Worm (Caenorhabditis elegans): ENCODE measurements around the gene srw-12.
"Not testable (repeated sequence)": the region's sequence is repeated elsewhere in the genome, so short reads cannot be mapped to it uniquely, and the experiment has no call there.

The srw-12 gene

ce11 chrV:15262336-15262735, 23.9 kb upstream of the srw-12 start, which contains the start of gene M01B2.10:
Gene M01B2.10 (minus strand): TSS chrV:15262436.
- TF ChIP-seq nhr-67, fos-1, mdl-1 (tag; optimal IDR thresholded peaks at IDR 0.05): not testable (repeated sequence)

DNA sequence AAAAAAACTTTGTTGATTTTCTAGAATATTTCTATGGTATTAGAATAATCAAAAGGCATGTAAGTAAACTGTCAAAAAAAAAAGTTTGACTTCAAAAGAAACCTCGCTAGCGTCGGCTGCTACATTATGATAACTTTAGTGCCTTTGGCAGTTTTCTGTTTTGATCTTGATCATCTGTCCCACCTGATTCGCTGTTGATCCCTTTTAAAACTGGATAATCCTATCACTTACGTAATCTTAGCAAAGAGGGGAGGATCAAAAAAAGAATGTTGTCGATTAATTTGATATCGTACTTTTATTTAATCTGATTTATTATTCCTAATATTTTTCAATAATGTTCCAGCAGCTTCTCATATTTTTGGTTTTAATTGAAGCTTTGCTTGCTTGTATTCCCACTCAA, 21.5 kb upstream of the srw-12 start, which contains the start of gene M01B2.8:
Gene M01B2.8, plus strand, starts transcription at position 301 of the 400 bp plus-strand sequence.
- TF ChIP-seq nhr-237 (tag; optimal IDR thresholded peaks at IDR 0.05): no peak
- TF ChIP-seq nhr-12 (tag; optimal IDR thresholded peaks at IDR 0.05): no peak
- TF ChIP-seq nfya-1 (tag; optimal IDR thresholded peaks at IDR 0.05; ENCODE audit: insufficient read depth): no peak
- TF ChIP-seq nhr-25 (tag; optimal IDR thresholded peaks at IDR 0.05): no peak
- no peak for TF ChIP-seq ZK546.5 (tag; optimal IDR thresholded peaks at IDR 0.05)
- no peak for TF ChIP-seq ztf-11 (tag; optimal IDR thresholded peaks at IDR 0.05)
- no peak for TF ChIP-seq hmg-11 (tag; optimal IDR thresholded peaks at IDR 0.05)
- no peak for TF ChIP-seq lin-15B (tag; optimal IDR thresholded peaks at IDR 0.05)
- TF ChIP-seq pqm-1 (tag; optimal IDR thresholded peaks at IDR 0.05): no peak
- no peak for TF ChIP-seq mdl-1 (tag; optimal IDR thresholded peaks at IDR 0.05)
- no peak for TF ChIP-seq unc-62 (GFP tag; optimal IDR thresholded peaks at IDR 0.05)
- no peak for TF ChIP-seq sea-2 (GFP tag; optimal IDR thresholded peaks at IDR 0.05)
- TF ChIP-seq R02D3.7 (tag; optimal IDR thresholded peaks at IDR 0.05): no peak
- no peak for TF ChIP-seq fos-1 (tag; optimal IDR thresholded peaks at IDR 0.05)
- no peak for TF ChIP-seq ceh-82 (tag; optimal IDR thresholded peaks at IDR 0.05)
- TF ChIP-seq ceh-9 (tag; optimal IDR thresholded peaks at IDR 0.05): no peak
- no peak for TF ChIP-seq elt-1 (tag; optimal IDR thresholded peaks at IDR 0.05)
- no peak for TF ChIP-seq lsy-12 (tag; optimal IDR thresholded peaks at IDR 0.05)
- TF ChIP-seq nhr-11 (tag; optimal IDR thresholded peaks at IDR 0.05): no peak

DNA sequence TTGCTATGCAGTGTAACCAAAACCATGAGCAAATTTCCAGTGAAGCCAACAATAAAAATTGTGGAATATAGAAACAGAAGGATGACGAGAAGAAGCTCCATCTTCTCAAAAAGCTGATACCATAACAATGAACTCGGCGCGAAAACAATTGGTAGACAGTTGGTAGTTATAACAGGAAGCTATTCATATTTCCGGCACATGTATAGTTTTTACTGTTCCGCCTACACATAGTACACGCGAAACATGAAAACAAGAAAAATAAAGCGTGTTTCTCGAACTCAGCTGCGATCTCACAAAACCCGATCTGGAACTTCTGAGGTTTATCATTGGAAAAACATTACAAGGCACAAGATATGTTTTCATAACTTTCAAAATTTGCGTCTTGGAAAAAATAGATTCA, 20.6 kb upstream of the srw-12 start, which contains the start of gene srsx-37:
Gene srsx-37, minus strand, starts transcription at position 101 of the 400 bp plus-strand sequence.
- TF ChIP-seq egl-5 (tag; optimal IDR thresholded peaks at IDR 0.05): no peak
- TF ChIP-seq mml-1 (tag; optimal IDR thresholded peaks at IDR 0.05): no peak
- TF ChIP-seq nhr-67 (tag; optimal IDR thresholded peaks at IDR 0.05): no peak
- no peak for TF ChIP-seq ztf-11 (tag; optimal IDR thresholded peaks at IDR 0.05)
- no peak for TF ChIP-seq ZK546.5 (tag; optimal IDR thresholded peaks at IDR 0.05)
- TF ChIP-seq elt-2 (tag; optimal IDR thresholded peaks at IDR 0.05): no peak
- no peak for TF ChIP-seq lin-39 (tag; optimal IDR thresholded peaks at IDR 0.05)
- no peak for TF ChIP-seq nhr-11 (tag; optimal IDR thresholded peaks at IDR 0.05)
- no peak for TF ChIP-seq nhr-43 (tag; optimal IDR thresholded peaks at IDR 0.05; ENCODE audit: poor library complexity, severe bottlenecking)
- no peak for TF ChIP-seq nhr-76 (tag; optimal IDR thresholded peaks at IDR 0.05)
- no peak for TF ChIP-seq mdl-1 (tag; optimal IDR thresholded peaks at IDR 0.05)
- TF ChIP-seq egl-27 (tag; optimal IDR thresholded peaks at IDR 0.05): no peak
- no peak for TF ChIP-seq hmg-11 (tag; optimal IDR thresholded peaks at IDR 0.05)
- TF ChIP-seq jun-1 (tag; optimal IDR thresholded peaks at IDR 0.05): no peak
- TF ChIP-seq tbx-2 (tag; optimal IDR thresholded peaks at IDR 0.05): no peak
- TF ChIP-seq R02D3.7 (tag; optimal IDR thresholded peaks at IDR 0.05): no peak
- TF ChIP-seq unc-39 (tag; optimal IDR thresholded peaks at IDR 0.05): no peak
- TF ChIP-seq ztf-4 (tag; optimal IDR thresholded peaks at IDR 0.05): no peak

- TF ChIP-seq nfya-1 (tag; optimal IDR thresholded peaks at IDR 0.05; ENCODE audit: insufficient read depth); ztf-4 (tag; optimal IDR thresholded peaks at IDR 0.05); fkh-10 (GFP tag; optimal IDR thresholded peaks at IDR 0.05): not testable (repeated sequence)
Measured at ce11 chrV:15256669-15257068, 18.2 kb upstream of the srw-12 start, which contains the start of gene srsx-39. Gene srsx-39 (minus strand): TSS chrV:15256769.

DNA sequence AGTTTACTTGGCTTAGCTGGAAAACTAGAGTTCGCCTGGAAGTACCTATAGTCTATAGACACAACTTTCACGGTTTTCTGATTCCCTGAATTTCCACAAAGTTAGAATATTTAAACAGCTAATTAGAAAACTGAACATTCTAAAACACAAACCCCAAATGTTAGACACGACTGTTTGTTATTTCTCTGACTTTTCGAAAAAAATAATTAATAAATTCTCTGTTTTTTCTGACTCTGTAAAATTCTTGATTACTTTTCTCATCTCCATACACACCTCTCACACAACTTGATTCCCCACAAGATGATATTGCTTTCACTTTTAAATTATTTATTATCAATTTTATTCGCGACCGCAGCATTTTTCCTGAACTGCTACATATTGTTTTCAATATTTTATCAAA, 15.1 kb upstream of the srw-12 start, which contains the start of gene srbc-75:
Gene srbc-75, plus strand, starts transcription at position 301 of the 400 bp plus-strand sequence.
- no peak for TF ChIP-seq ztf-4 (tag; optimal IDR thresholded peaks at IDR 0.05)
- TF ChIP-seq zag-1 (tag; optimal IDR thresholded peaks at IDR 0.05): no peak
- no peak for TF ChIP-seq ama-1 (optimal IDR thresholded peaks at IDR 0.05)
- TF ChIP-seq hmg-11 (tag; optimal IDR thresholded peaks at IDR 0.05): no peak
- no peak for TF ChIP-seq pqm-1 (tag; optimal IDR thresholded peaks at IDR 0.05)
- TF ChIP-seq lin-15B (tag; optimal IDR thresholded peaks at IDR 0.05): no peak
- no peak for TF ChIP-seq nhr-67 (tag; optimal IDR thresholded peaks at IDR 0.05)
- TF ChIP-seq nhr-77 (tag; optimal IDR thresholded peaks at IDR 0.05): no peak
- no peak for TF ChIP-seq skn-1 (tag; optimal IDR thresholded peaks at IDR 0.05)
- no peak for TF ChIP-seq nhr-76 (tag; optimal IDR thresholded peaks at IDR 0.05)
- no peak for TF ChIP-seq mml-1 (tag; optimal IDR thresholded peaks at IDR 0.05)
- TF ChIP-seq ceh-9 (tag; optimal IDR thresholded peaks at IDR 0.05): no peak
- TF ChIP-seq ceh-82 (tag; optimal IDR thresholded peaks at IDR 0.05): no peak
- TF ChIP-seq fkh-10 (GFP tag; optimal IDR thresholded peaks at IDR 0.05): no peak
- TF ChIP-seq sea-2 (GFP tag; optimal IDR thresholded peaks at IDR 0.05): no peak
- no peak for TF ChIP-seq lsy-12 (tag; optimal IDR thresholded peaks at IDR 0.05)
